Worm (Caenorhabditis elegans) whole organism, late embryonic: Measurements from ENCODE around the gene aqp-3.

ENCODE experiments used
- C08G9.2 ChIP-seq: sonication (generic microtip); optimal IDR thresholded peaks from 2 replicates; lab custom pipeline; 2016; ENCODE audit warnings: mild to moderate bottlenecking, missing genetic modification characterization, moderate library complexity, missing compliant biosample characterization
- F13H6.1 ChIP-seq: sonication (generic microtip); optimal IDR thresholded peaks from 2 replicates; lab custom pipeline; 2016; ENCODE audit warnings: missing genetic modification characterization, missing compliant biosample characterization
- K09A11.1 ChIP-seq: sonication (generic microtip); optimal IDR thresholded peaks from 2 replicates; lab custom pipeline; 2017; ENCODE audit warnings: antibody characterized with exemption, mild to moderate bottlenecking, missing genetic modification characterization, missing compliant biosample characterization; ENCODE audit not compliant: insufficient read depth
- T23F11.4 ChIP-seq: fragments of 200-800 bp; sonication (Bioruptor generic); optimal IDR thresholded peaks from 2 replicates; lab custom pipeline; 2018; ENCODE audit warnings: mild to moderate bottlenecking, missing genetic modification characterization, missing compliant biosample characterization
- ceh-14 ChIP-seq: sonication (generic microtip); optimal IDR thresholded peaks from 2 replicates; lab custom pipeline; 2016; ENCODE audit warnings: missing genotype, missing genetic modification characterization, missing compliant biosample characterization
- ceh-18 ChIP-seq: sonication (generic microtip); optimal IDR thresholded peaks from 2 replicates; lab custom pipeline; 2016; ENCODE audit warnings: missing genetic modification characterization, missing compliant biosample characterization
- ceh-19 ChIP-seq: fragments of 200-800 bp; sonication (Bioruptor generic); optimal IDR thresholded peaks from 2 replicates; lab custom pipeline; 2018; ENCODE audit warnings: mild to moderate bottlenecking, missing genetic modification characterization, missing compliant biosample characterization
- ceh-22 ChIP-seq: sonication (generic microtip); optimal IDR thresholded peaks from 2 replicates; lab custom pipeline; 2017; ENCODE audit warnings: missing biosample characterization, missing genetic modification characterization
- ceh-31 ChIP-seq: sonication (generic microtip); optimal IDR thresholded peaks from 2 replicates; lab custom pipeline; 2016; ENCODE audit warnings: missing genetic modification characterization, missing compliant biosample characterization
- ceh-34 ChIP-seq: sonication (generic microtip); optimal IDR thresholded peaks from 2 replicates; lab custom pipeline; 2016; ENCODE audit warnings: mild to moderate bottlenecking, missing genetic modification characterization, missing compliant biosample characterization
- ceh-48 ChIP-seq: sonication (generic microtip); optimal IDR thresholded peaks from 2 replicates; lab custom pipeline; 2016; ENCODE audit warnings: missing genetic modification characterization, inconsistent platforms, missing compliant biosample characterization
- ceh-6 ChIP-seq: fragments of 200-800 bp; sonication (Bioruptor generic); optimal IDR thresholded peaks from 2 replicates; lab custom pipeline; 2018; ENCODE audit warnings: mild to moderate bottlenecking, missing genetic modification characterization, missing compliant biosample characterization
- che-1 ChIP-seq: sonication (generic microtip); optimal IDR thresholded peaks from 2 replicates; lab custom pipeline; 2016; ENCODE audit warnings: mild to moderate bottlenecking, missing genetic modification characterization, missing compliant biosample characterization
- dmd-4 ChIP-seq: sonication (generic microtip); optimal IDR thresholded peaks from 2 replicates; lab custom pipeline; 2016; ENCODE audit warnings: borderline replicate concordance, missing genetic modification characterization, missing compliant biosample characterization
- dve-1 ChIP-seq: sonication (generic microtip); optimal IDR thresholded peaks from 2 replicates; lab custom pipeline; 2017; ENCODE audit warnings: antibody characterized with exemption, mild to moderate bottlenecking, missing genetic modification characterization, missing compliant biosample characterization
- elt-2 ChIP-seq: sonication (generic microtip); optimal IDR thresholded peaks from 2 replicates; lab custom pipeline; 2016; ENCODE audit warnings: missing genetic modification reagents, missing genetic modification characterization, missing compliant biosample characterization
- elt-4 ChIP-seq: sonication (generic microtip); optimal IDR thresholded peaks from 2 replicates; lab custom pipeline; 2016; ENCODE audit warnings: missing genetic modification characterization, missing compliant biosample characterization
- ets-4 ChIP-seq: sonication (generic microtip); optimal IDR thresholded peaks from 2 replicates; lab custom pipeline; 2016; ENCODE audit warnings: missing genetic modification characterization, missing compliant biosample characterization
- fax-1 ChIP-seq: sonication (generic microtip); optimal IDR thresholded peaks from 2 replicates; lab custom pipeline; 2016; ENCODE audit warnings: missing genotype, missing genetic modification characterization, missing compliant biosample characterization
- fkh-10 ChIP-seq: fragments of 150-350 bp; optimal IDR thresholded peaks from 2 replicates; lab custom pipeline; 2014; ENCODE audit warnings: missing biosample characterization, missing genetic modification reagents, missing genetic modification characterization
- fkh-6 ChIP-seq: sonication (generic microtip); optimal IDR thresholded peaks from 2 replicates; lab custom pipeline; 2016; ENCODE audit warnings: missing genetic modification characterization, missing compliant biosample characterization
- hlh-30 ChIP-seq: sonication (generic microtip); optimal IDR thresholded peaks from 2 replicates; lab custom pipeline; 2017; ENCODE audit warnings: antibody characterized with exemption, missing genetic modification characterization, missing compliant biosample characterization; ENCODE audit not compliant: insufficient read depth
- hlh-8 ChIP-seq: sonication (generic microtip); optimal IDR thresholded peaks from 2 replicates; lab custom pipeline; 2016; ENCODE audit warnings: missing genotype, missing genetic modification characterization, missing compliant biosample characterization
- lim-6 ChIP-seq: sonication (generic microtip); optimal IDR thresholded peaks from 2 replicates; lab custom pipeline; 2016; ENCODE audit warnings: missing genetic modification characterization, missing compliant biosample characterization
- lin-11 ChIP-seq: fragments of 200-800 bp; sonication (Bioruptor generic); optimal IDR thresholded peaks from 2 replicates; lab custom pipeline; 2018; ENCODE audit warnings: mild to moderate bottlenecking, missing genetic modification characterization, missing compliant biosample characterization
- madf-2 ChIP-seq: sonication (generic microtip); optimal IDR thresholded peaks from 2 replicates; lab custom pipeline; 2017; ENCODE audit warnings: missing genetic modification characterization, missing compliant biosample characterization
- mec-3 ChIP-seq: sonication (generic microtip); optimal IDR thresholded peaks from 2 replicates; lab custom pipeline; 2016; ENCODE audit warnings: borderline replicate concordance, missing genetic modification characterization, missing compliant biosample characterization
- nfya-1 ChIP-seq: sonication (generic microtip); optimal IDR thresholded peaks from 2 replicates; lab custom pipeline; 2017; ENCODE audit warnings: missing genetic modification characterization, mild to moderate bottlenecking, missing compliant biosample characterization, antibody characterized with exemption, moderate library complexity
- nhr-11 ChIP-seq: fragments of 150-350 bp; optimal IDR thresholded peaks from 2 replicates; lab custom pipeline; 2014; ENCODE audit warnings: missing biosample characterization, missing genetic modification characterization
- nhr-232 ChIP-seq: sonication (generic microtip); optimal IDR thresholded peaks from 2 replicates; lab custom pipeline; 2016; ENCODE audit warnings: missing genetic modification characterization, missing compliant biosample characterization
- npax-4 ChIP-seq: sonication (generic microtip); optimal IDR thresholded peaks from 2 replicates; lab custom pipeline; 2016; ENCODE audit warnings: missing genetic modification characterization, missing compliant biosample characterization
- odd-2 ChIP-seq: sonication (generic microtip); optimal IDR thresholded peaks from 2 replicates; lab custom pipeline; 2017; ENCODE audit warnings: antibody characterized with exemption, mild to moderate bottlenecking, missing genetic modification characterization, missing compliant biosample characterization
- pag-3 ChIP-seq: sonication (generic microtip); optimal IDR thresholded peaks from 2 replicates; lab custom pipeline; 2016; ENCODE audit warnings: missing compliant biosample characterization, missing genetic modification characterization, borderline replicate concordance
- pat-9 ChIP-seq: fragments of 200-800 bp; sonication (Bioruptor generic); optimal IDR thresholded peaks from 2 replicates; lab custom pipeline; 2018; ENCODE audit warnings: mild to moderate bottlenecking, missing genetic modification characterization, moderate library complexity, missing compliant biosample characterization
- pax-1 ChIP-seq: fragments of 150-350 bp; optimal IDR thresholded peaks from 2 replicates; lab custom pipeline; 2014; ENCODE audit warnings: missing biosample characterization, missing genetic modification characterization
- pha-2 ChIP-seq: sonication (generic microtip); optimal IDR thresholded peaks from 2 replicates; lab custom pipeline; 2017; ENCODE audit warnings: mild to moderate bottlenecking, missing genetic modification characterization, missing compliant biosample characterization
- pros-1 ChIP-seq: fragments of 150-350 bp; optimal IDR thresholded peaks from 2 replicates; lab custom pipeline; 2014; ENCODE audit warnings: missing biosample characterization, missing genetic modification reagents, missing genetic modification characterization
- ref-2 ChIP-seq: sonication (generic microtip); optimal IDR thresholded peaks from 2 replicates; lab custom pipeline; 2016; ENCODE audit warnings: missing genetic modification characterization, missing compliant biosample characterization
- rnt-1 ChIP-seq: sonication (generic microtip); optimal IDR thresholded peaks from 2 replicates; lab custom pipeline; 2016; ENCODE audit warnings: missing genetic modification characterization, missing compliant biosample characterization
- sdc-2 ChIP-seq: sonication (generic microtip); optimal IDR thresholded peaks from 2 replicates; lab custom pipeline; 2016; ENCODE audit warnings: missing genotype, missing genetic modification characterization, missing compliant biosample characterization
- sox-4 ChIP-seq: sonication (generic microtip); optimal IDR thresholded peaks from 2 replicates; lab custom pipeline; 2017; ENCODE audit warnings: mild to moderate bottlenecking, missing genetic modification characterization, inconsistent platforms, missing compliant biosample characterization
- syd-9 ChIP-seq: sonication (generic microtip); optimal IDR thresholded peaks from 2 replicates; lab custom pipeline; 2016; ENCODE audit warnings: mild to moderate bottlenecking, missing genetic modification characterization, moderate library complexity, missing compliant biosample characterization
- tbx-2 ChIP-seq: sonication (generic microtip); optimal IDR thresholded peaks from 2 replicates; lab custom pipeline; 2016; ENCODE audit warnings: missing genetic modification characterization, missing compliant biosample characterization
- unc-42 ChIP-seq: sonication (generic microtip); optimal IDR thresholded peaks from 2 replicates; lab custom pipeline; 2016; ENCODE audit warnings: missing genotype, missing genetic modification characterization, missing compliant biosample characterization
- unc-55 ChIP-seq: sonication (generic microtip); optimal IDR thresholded peaks from 2 replicates; lab custom pipeline; 2017; ENCODE audit warnings: missing biosample characterization, missing genetic modification reagents, missing genetic modification characterization

aqp-3 gene

DNA sequence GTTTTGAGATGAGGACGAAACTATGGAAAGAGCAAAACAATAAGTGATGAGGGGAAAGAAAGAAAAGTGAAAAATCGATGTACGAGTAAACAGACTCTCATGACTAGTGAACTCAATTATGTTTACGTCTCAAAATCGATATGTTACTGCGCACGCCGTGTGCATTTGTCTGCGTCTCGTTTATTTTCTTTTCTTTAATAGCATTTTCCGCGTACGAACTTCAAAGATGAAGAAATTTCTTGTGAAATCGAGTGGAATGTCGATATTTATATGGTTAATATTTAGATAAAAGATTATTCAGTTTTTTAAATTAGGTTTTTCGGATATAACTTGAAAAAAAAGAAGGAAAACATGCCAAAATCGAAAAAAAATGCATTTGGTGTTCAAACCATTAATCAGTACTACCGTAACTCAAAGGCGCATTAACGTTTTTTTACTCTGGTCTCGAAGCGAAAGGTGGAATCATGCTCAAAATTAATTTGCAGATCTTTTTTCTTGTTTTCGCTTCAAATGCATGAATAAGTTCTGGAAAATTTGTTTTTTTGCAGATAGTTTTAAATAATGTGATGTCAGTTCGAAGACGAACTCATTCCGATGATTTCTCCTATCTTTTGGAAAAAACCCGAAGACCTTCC, 29.2 kb downstream of the aqp-3 start, which contains the start of gene fic-1:
Gene fic-1, plus strand, starts transcription at position 549 of the 635 bp plus-strand sequence.
- TF ChIP-seq pag-3 (tag; lab: Kevin White, UChicago): no peak
- TF ChIP-seq C08G9.2 (tag; lab: Kevin White, UChicago): no peak
- TF ChIP-seq tbx-2 (tag; lab: Kevin White, UChicago): peak; percentile 18
- TF ChIP-seq hlh-30 (tag; lab: Kevin White, UChicago): peak; percentile 56
- peak; percentile 99 for TF ChIP-seq unc-42 (tag; lab: Kevin White, UChicago)
- peak; percentile 98 for TF ChIP-seq ceh-48 (tag; lab: Kevin White, UChicago)
- peak; percentile 52 for TF ChIP-seq nfya-1 (tag; lab: Kevin White, UChicago)
- TF ChIP-seq sox-4 (tag; lab: Kevin White, UChicago): no peak
- TF ChIP-seq pha-2 (tag; lab: Kevin White, UChicago): no peak
- TF ChIP-seq pros-1 (tag; lab: Kevin White, UChicago): no peak
- TF ChIP-seq madf-2: no peak
- peak; percentile 13 for TF ChIP-seq unc-55 (GFP tag; lab: Kevin White, UChicago)
- TF ChIP-seq T23F11.4 (GFP tag; lab: Kevin White, UChicago): no peak
- no peak for TF ChIP-seq ref-2
- peak; percentile 78 for TF ChIP-seq ceh-31 (tag; lab: Kevin White, UChicago)
- TF ChIP-seq fkh-10 (GFP tag; lab: Kevin White, UChicago): no peak

DNA sequence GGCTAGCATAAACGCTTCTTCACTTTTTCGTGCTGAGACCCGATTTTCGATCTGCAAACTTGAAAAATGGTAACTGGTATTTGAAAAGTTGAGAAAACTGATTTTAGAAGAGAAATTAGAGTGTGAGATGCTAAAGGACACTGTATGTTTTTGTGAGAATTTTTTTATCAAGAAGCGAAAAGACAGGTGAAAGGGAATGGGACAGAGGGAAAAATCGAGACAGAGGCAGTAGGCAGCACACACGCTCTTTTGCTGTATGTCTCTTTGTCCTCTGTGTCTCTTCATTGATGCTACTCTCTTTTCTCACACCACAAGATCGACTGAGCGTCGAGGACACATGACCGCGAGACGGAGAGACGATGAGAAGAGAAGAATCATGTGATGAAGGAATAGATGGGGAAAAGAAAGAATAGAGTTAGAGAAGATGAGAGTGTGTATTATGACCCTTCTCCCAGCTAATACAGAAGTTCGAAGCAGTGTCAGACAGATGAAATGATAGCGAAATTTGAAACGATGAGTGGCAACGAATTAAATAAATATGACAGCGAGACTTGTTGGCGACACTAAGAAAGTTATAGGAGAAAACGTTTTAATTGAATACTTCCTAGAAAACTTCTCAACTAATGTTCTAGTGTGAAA, 30.3 kb downstream of the aqp-3 start, which contains the start of gene lgg-2:
Gene lgg-2, minus strand, starts transcription at position 51 of the 639 bp plus-strand sequence.
- TF ChIP-seq rnt-1 (tag; lab: Kevin White, UChicago) (peak; percentile 75), hlh-30 (tag; lab: Kevin White, UChicago) (peak; percentile 100), nhr-232 (tag; lab: Kevin White, UChicago) (no peak), elt-4 (tag; lab: Kevin White, UChicago) (no peak), ceh-14 (tag; lab: Kevin White, UChicago) (peak; percentile 7), ceh-19 (GFP tag; lab: Kevin White, UChicago) (no peak), lin-11 (tag; lab: Kevin White, UChicago) (no peak), dmd-4 (tag; lab: Kevin White, UChicago) (peak; percentile 46), npax-4 (no peak), mec-3 (tag; lab: Kevin White, UChicago) (no peak), fkh-6 (tag; lab: Kevin White, UChicago) (no peak), pha-2 (tag; lab: Kevin White, UChicago) (no peak), ceh-31 (tag; lab: Kevin White, UChicago) (peak; percentile 73), ets-4 (peak; percentile 29), odd-2 (no peak), F13H6.1 (peak; percentile 26), ceh-22 (tag; lab: Kevin White, UChicago) (no peak), nfya-1 (tag; lab: Kevin White, UChicago) (peak; percentile 88), fkh-10 (GFP tag; lab: Kevin White, UChicago) (no peak), fax-1 (tag; lab: Kevin White, UChicago) (peak; percentile 45), unc-55 (GFP tag; lab: Kevin White, UChicago) (peak; percentile 69), ceh-48 (tag; lab: Kevin White, UChicago) (no peak), pros-1 (tag; lab: Kevin White, UChicago) (peak; percentile 93), tbx-2 (tag; lab: Kevin White, UChicago) (peak; percentile 84), sdc-2 (no peak), pax-1 (peak; percentile 29), lim-6 (tag; lab: Kevin White, UChicago) (no peak), pat-9 (tag; lab: Kevin White, UChicago) (no peak), K09A11.1 (tag; lab: Kevin White, UChicago) (no peak), elt-2 (peak; percentile 37), ref-2 (peak; percentile 61), C08G9.2 (tag; lab: Kevin White, UChicago) (peak; percentile 34), madf-2 (no peak), ceh-18 (peak; percentile 90), ceh-6 (no peak), nhr-11 (tag; lab: Kevin White, UChicago) (no peak), syd-9 (no peak), unc-42 (tag; lab: Kevin White, UChicago) (peak; percentile 61), ceh-34 (tag; lab: Kevin White, UChicago) (peak; percentile 85), sox-4 (tag; lab: Kevin White, UChicago) (no peak), dve-1 (tag; lab: Kevin White, UChicago) (no peak), hlh-8 (tag; lab: Kevin White, UChicago) (no peak), che-1 (no peak)
